Worm (Caenorhabditis elegans): ENCODE data around the gene crn-5.
A peak's percentile ranks its signal among the peaks of the same experiment; 100 is the strongest.

crn-5 gene

DNA sequence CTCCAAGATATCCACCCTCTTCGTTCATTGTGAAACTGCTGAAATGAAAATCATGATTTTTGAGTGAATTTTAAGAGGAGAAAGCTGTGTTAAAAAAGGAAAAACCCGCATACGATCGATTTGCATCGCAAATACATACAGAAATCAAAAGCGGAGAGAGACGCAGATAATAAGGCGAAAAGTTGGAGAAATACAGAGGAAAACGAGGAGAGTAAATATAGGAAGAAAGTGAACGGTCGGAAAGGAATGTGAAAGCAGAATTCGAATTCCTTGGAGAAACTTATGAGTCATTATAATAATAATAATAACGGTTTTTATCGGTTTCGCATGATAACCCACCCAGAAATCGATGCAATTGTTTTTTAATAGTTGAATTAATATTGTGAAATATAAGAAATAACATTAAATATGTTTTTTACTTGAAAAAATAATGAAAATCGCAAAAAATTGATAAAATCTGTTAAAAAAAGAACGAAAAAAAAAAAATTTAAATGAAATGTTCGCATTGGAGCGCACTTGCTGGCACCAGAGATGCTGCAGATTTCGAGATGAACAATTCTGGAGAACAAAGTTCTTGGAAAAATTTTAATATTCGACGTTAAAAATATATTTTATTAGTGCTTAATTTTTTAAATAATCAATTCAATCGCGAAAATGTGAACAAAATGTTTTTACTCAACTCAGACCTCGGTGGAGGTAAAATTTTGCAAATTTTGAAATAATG, 14.8 kb downstream of the crn-5 start, which contains the start of gene ccm-3:
Gene ccm-3 (minus strand): TSS at position 38 of the 724 bp plus-strand sequence.
- peak; percentile 63 for TF ChIP-seq lin-14 (GFP tag; optimal IDR thresholded peaks at IDR 0.05)
- no peak for TF ChIP-seq mdl-1 (tag; optimal IDR thresholded peaks at IDR 0.05)
- peak; percentile 15 to 77 for TF ChIP-seq lsy-2 (tag; optimal IDR thresholded peaks at IDR 0.05)
- TF ChIP-seq skn-1 (tag; optimal IDR thresholded peaks at IDR 0.05), result no peak
- 0 out of 2 replicates have a peak, but pooled peaks have one; percentile 22 for TF ChIP-seq nhr-19 (GFP tag; conservative IDR thresholded peaks at IDR 0.05)
- no peak for TF ChIP-seq sox-4 (tag; optimal IDR thresholded peaks at IDR 0.05)
- TF ChIP-seq lin-13 (GFP tag; optimal IDR thresholded peaks at IDR 0.05), result peak; percentile 17
- TF ChIP-seq fkh-8 (tag; optimal IDR thresholded peaks at IDR 0.05), result peak; percentile 28
- TF ChIP-seq nhr-47 (tag; optimal IDR thresholded peaks at IDR 0.05), result peak; percentile 30
- TF ChIP-seq efl-3 (GFP tag; optimal IDR thresholded peaks at IDR 0.05), result no peak
- peak in 2 of 3 experiments; percentile 15 to 54 for TF ChIP-seq ceh-82 (tag; optimal IDR thresholded peaks at IDR 0.05)
- TF ChIP-seq blmp-1 (tag; optimal IDR thresholded peaks at IDR 0.05), result peak; percentile 98
- TF ChIP-seq lin-15B (tag; optimal IDR thresholded peaks at IDR 0.05), result peak; percentile 64
- TF ChIP-seq fkh-10 (GFP tag; optimal IDR thresholded peaks at IDR 0.05), result peak; percentile 3
- peak; percentile 26 to 62 (median 34) for TF ChIP-seq dpl-1 (GFP tag; optimal IDR thresholded peaks at IDR 0.05)
- TF ChIP-seq C16A3.4 (tag; optimal IDR thresholded peaks at IDR 0.05), result peak; percentile 50
- peak; percentile 23 for TF ChIP-seq xbp-1 (tag; optimal IDR thresholded peaks at IDR 0.05)
- TF ChIP-seq F16B12.6 (tag; optimal IDR thresholded peaks at IDR 0.05), result peak; percentile 3
- no peak for TF ChIP-seq C34B4.2 (tag; optimal IDR thresholded peaks at IDR 0.05)
- TF ChIP-seq rnt-1 (tag; optimal IDR thresholded peaks at IDR 0.05), result peak; percentile 42
- TF ChIP-seq snu-23 (GFP tag; optimal IDR thresholded peaks at IDR 0.05), result peak; percentile 11
- no peak for TF ChIP-seq snpc-4 (tag; optimal IDR thresholded peaks at IDR 0.05)
- peak; percentile 43 to 52 for TF ChIP-seq efl-1 (optimal IDR thresholded peaks at IDR 0.05)
- peak in 1 of 2 experiments; percentile 45 for TF ChIP-seq efl-1 (GFP tag; optimal IDR thresholded peaks at IDR 0.05 in 1 of 2)
- TF ChIP-seq lin-35 (GFP tag; optimal IDR thresholded peaks at IDR 0.05), result peak; percentile 46 to 51
- no peak for TF ChIP-seq unc-30 (tag; optimal IDR thresholded peaks at IDR 0.05)
- TF ChIP-seq nhr-28 (tag; optimal IDR thresholded peaks at IDR 0.05), result no peak
- TF ChIP-seq nhr-71 (tag; optimal IDR thresholded peaks at IDR 0.05), result peak; percentile 52
- peak; percentile 1 for TF ChIP-seq unc-86 (tag; optimal IDR thresholded peaks at IDR 0.05)
- TF ChIP-seq hlh-17 (GFP tag; optimal IDR thresholded peaks at IDR 0.05; ENCODE audit: borderline replicate concordance), result no peak

- TF ChIP-seq nhr-84 (tag; optimal IDR thresholded peaks at IDR 0.05), result no peak
- TF ChIP-seq efl-1 (optimal IDR thresholded peaks at IDR 0.05), result no peak
- peak in 1 of 2 experiments; percentile 65 for TF ChIP-seq efl-1 (GFP tag; optimal IDR thresholded peaks at IDR 0.05 in 1 of 2)
Observed at ce11 chrII:10608821-10609220, 16.3 kb downstream of the crn-5 start.

ce11 chrII:10612743-10613142, 20.2 kb downstream of the crn-5 start, which contains the start of gene C14A4.12:
TSS of gene C14A4.12 (plus strand) at chrII:10613043.
- no peak for TF ChIP-seq elt-3 (tag; optimal IDR thresholded peaks at IDR 0.05)
- TF ChIP-seq lin-35 (GFP tag; optimal IDR thresholded peaks at IDR 0.05), result no peak
- no peak for TF ChIP-seq ces-1 (GFP tag; optimal IDR thresholded peaks at IDR 0.05)
- TF ChIP-seq ets-5 (GFP tag; IDR thresholded peaks at IDR 0.05), result no peak

DNA sequence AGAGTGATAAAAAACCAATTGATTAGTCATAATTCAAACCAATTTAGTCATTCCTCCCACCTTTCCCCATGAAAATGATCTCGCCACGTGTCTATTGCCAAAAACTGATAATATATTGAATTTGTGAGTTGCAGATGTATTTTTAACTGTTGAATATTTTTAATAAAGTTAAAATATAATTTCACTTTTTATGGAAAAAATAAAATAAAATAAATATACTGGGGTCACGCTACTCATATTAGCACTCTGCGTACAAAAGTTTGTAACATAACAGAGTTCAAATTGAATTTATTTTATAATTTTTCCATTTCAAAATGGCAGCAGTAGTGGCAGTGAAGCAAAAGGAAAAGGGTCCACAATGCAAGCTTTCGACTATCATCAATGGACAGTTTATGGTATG, 25.6 kb downstream of the crn-5 start, which contains the start of gene C14A4.13:
Gene C14A4.13 (plus strand): TSS at position 301 of the 400 bp plus-strand sequence.
- TF ChIP-seq fkh-4 (tag; optimal IDR thresholded peaks at IDR 0.05; ENCODE audit: borderline replicate concordance), result no peak

Measured in whole organism, L1 larva.